Fruit fly (Drosophila melanogaster) whole organism, prepupa: ENCODE measurements around the gene CG34241.
A peak's percentile ranks its signal among the peaks of the same experiment; 100 is the strongest.

Source experiments
- Blimp-1 ChIP-seq: fragments of 200-800 bp; sonication (Bioruptor generic); optimal IDR thresholded peaks from 3 replicates; lab custom pipeline; 2017; ENCODE audit warnings: missing biosample characterization, missing genetic modification characterization, mild to moderate bottlenecking, moderate library complexity, missing genetic modification reagents
- CG10631 ChIP-seq: fragments of 200-800 bp; sonication (Bioruptor generic); optimal IDR thresholded peaks from 2 replicates; lab custom pipeline; 2016; ENCODE audit warnings: missing biosample characterization, missing genetic modification characterization
- CG10669 ChIP-seq: fragments of 200-800 bp; sonication (Bioruptor generic); optimal IDR thresholded peaks from 3 replicates; lab custom pipeline; 2018; ENCODE audit warnings: missing biosample characterization, mild to moderate bottlenecking, missing genetic modification characterization, moderate library complexity
- CG11294 ChIP-seq: fragments of 200-800 bp; sonication (Bioruptor generic); IDR thresholded peaks from 2 replicates; pipeline ENCODE4 v1.3.6; 2022; ENCODE audit warnings: missing biosample characterization, missing genetic modification characterization
- CG11762 ChIP-seq: fragments of 200-800 bp; sonication (Bioruptor generic); optimal IDR thresholded peaks from 3 replicates; lab custom pipeline; 2016; ENCODE audit warnings: missing biosample characterization, missing genetic modification characterization; ENCODE audit not compliant: insufficient read depth
- CG11902 ChIP-seq: fragments of 200-800 bp; sonication (Bioruptor generic); optimal IDR thresholded peaks from 3 replicates; lab custom pipeline; 2016; ENCODE audit warnings: missing biosample characterization, missing genetic modification characterization
- CG1621 ChIP-seq: fragments of 200-800 bp; sonication (Bioruptor generic); optimal IDR thresholded peaks from 3 replicates; lab custom pipeline; 2018; ENCODE audit warnings: missing biosample characterization, mild to moderate bottlenecking, missing genetic modification characterization
- CG16779 ChIP-seq: fragments of 200-800 bp; sonication (Bioruptor generic); optimal IDR thresholded peaks from 3 replicates; lab custom pipeline; 2017; ENCODE audit warnings: missing biosample characterization, mild to moderate bottlenecking, missing genetic modification characterization
- CG3032 ChIP-seq: fragments of 200-800 bp; optimal IDR thresholded peaks from 2 replicates; lab custom pipeline; 2019; ENCODE audit warnings: missing biosample characterization, mild to moderate bottlenecking, missing genetic modification characterization, moderate library complexity
- CG31627 ChIP-seq: fragments of 200-800 bp; sonication (Bioruptor generic); optimal IDR thresholded peaks from 3 replicates; lab custom pipeline; 2016; ENCODE audit warnings: missing biosample characterization, missing genetic modification characterization
- CG32006 ChIP-seq: fragments of 200-800 bp; sonication (Bioruptor generic); optimal IDR thresholded peaks from 3 replicates; lab custom pipeline; 2017; ENCODE audit warnings: missing biosample characterization, mild to moderate bottlenecking, missing genetic modification characterization
- CG34406 ChIP-seq: fragments of 200-800 bp; sonication (Bioruptor generic); optimal IDR thresholded peaks from 3 replicates; lab custom pipeline; 2016; ENCODE audit warnings: missing biosample characterization, missing genetic modification characterization
- CG4318 ChIP-seq: fragments of 200-800 bp; sonication (Bioruptor generic); optimal IDR thresholded peaks from 3 replicates; lab custom pipeline; 2017; ENCODE audit warnings: missing biosample characterization, mild to moderate bottlenecking, missing genetic modification characterization
- CG6163 ChIP-seq: fragments of 200-800 bp; sonication (Bioruptor generic); IDR thresholded peaks from 3 replicates; pipeline ENCODE4 v1.3.6; 2022; ENCODE audit warnings: missing biosample characterization, missing genetic modification characterization
- CG6276 ChIP-seq: fragments of 200-800 bp; sonication (Bioruptor generic); optimal IDR thresholded peaks from 2 replicates; lab custom pipeline; 2017; ENCODE audit warnings: missing biosample characterization, mild to moderate bottlenecking, missing genetic modification characterization
- CG6854 ChIP-seq: fragments of 200-800 bp; sonication (Bioruptor generic); optimal IDR thresholded peaks from 2 replicates; lab custom pipeline; 2017; ENCODE audit warnings: missing biosample characterization, mild to moderate bottlenecking, missing genetic modification characterization
- CG7368 ChIP-seq: fragments of 200-800 bp; sonication (Bioruptor generic); optimal IDR thresholded peaks from 3 replicates; lab custom pipeline; 2016; ENCODE audit warnings: missing biosample characterization, missing genetic modification characterization
- CG8319 ChIP-seq: fragments of 200-800 bp; sonication (Bioruptor generic); optimal IDR thresholded peaks from 3 replicates; lab custom pipeline; 2016; ENCODE audit warnings: missing biosample characterization, missing genetic modification characterization
- Eip78C ChIP-seq: fragments of 200-800 bp; sonication (Bioruptor generic); peaks from one replicate; lab custom pipeline; 2016; ENCODE audit warnings: missing biosample characterization, missing genetic modification characterization
- Eip93F ChIP-seq: fragments of 200-800 bp; sonication (Bioruptor generic); optimal IDR thresholded peaks from 2 replicates; lab custom pipeline; 2016; ENCODE audit warnings: missing biosample characterization, mild to moderate bottlenecking, missing genetic modification characterization
- Ets21C ChIP-seq: fragments of 200-800 bp; sonication (Bioruptor generic); optimal IDR thresholded peaks from 3 replicates; lab custom pipeline; 2016; ENCODE audit warnings: missing biosample characterization, missing genetic modification characterization
- Ets96B ChIP-seq: fragments of 200-800 bp; optimal IDR thresholded peaks from 2 replicates; lab custom pipeline; 2019; ENCODE audit warnings: missing biosample characterization, mild to moderate bottlenecking, missing genetic modification characterization, moderate library complexity
- Gug ChIP-seq: fragments of 200-800 bp; sonication (Bioruptor generic); IDR thresholded peaks from 2 replicates; pipeline ENCODE4 v1.3.6; 2022; ENCODE audit warnings: missing biosample characterization, missing genetic modification characterization
- Hr38 ChIP-seq: sonication (Bioruptor generic); optimal IDR thresholded peaks from 2 replicates; lab custom pipeline; 2016; ENCODE audit warnings: missing biosample characterization, missing genetic modification characterization
- Met ChIP-seq: fragments of 200-800 bp; sonication (Bioruptor generic); optimal IDR thresholded peaks from 3 replicates; lab custom pipeline; 2016; ENCODE audit warnings: missing biosample characterization, missing genetic modification characterization
- OdsH ChIP-seq: fragments of 200-800 bp; sonication (Bioruptor generic); optimal IDR thresholded peaks from 3 replicates; lab custom pipeline; 2016; ENCODE audit warnings: missing biosample characterization, missing genetic modification characterization
- Smox ChIP-seq: fragments of 200-800 bp; sonication (Bioruptor generic); optimal IDR thresholded peaks from 3 replicates; lab custom pipeline; 2016; ENCODE audit warnings: missing biosample characterization, missing genetic modification characterization
- Sox102F ChIP-seq: fragments of 200-800 bp; sonication (Bioruptor generic); optimal IDR thresholded peaks from 2 replicates; lab custom pipeline; 2016; ENCODE audit warnings: missing biosample characterization, mild to moderate bottlenecking, missing genetic modification characterization
- Sox14 ChIP-seq: fragments of 200-800 bp; sonication (Bioruptor generic); optimal IDR thresholded peaks from 3 replicates; lab custom pipeline; 2016; ENCODE audit warnings: missing biosample characterization, missing genetic modification characterization
- Sox15 ChIP-seq: fragments of 200-800 bp; sonication (Bioruptor generic); optimal IDR thresholded peaks from 3 replicates; lab custom pipeline; 2016; ENCODE audit warnings: missing biosample characterization, missing genetic modification characterization
- cyc ChIP-seq: fragments of 200-800 bp; sonication (Bioruptor generic); optimal IDR thresholded peaks from 3 replicates; lab custom pipeline; 2016; ENCODE audit warnings: missing biosample characterization, missing genetic modification characterization
- dac ChIP-seq: fragments of 200-800 bp; sonication (Bioruptor generic); optimal IDR thresholded peaks from 2 replicates; lab custom pipeline; 2017; ENCODE audit warnings: missing biosample characterization, mild to moderate bottlenecking, missing genetic modification characterization
- dsx ChIP-seq: fragments of 200-800 bp; optimal IDR thresholded peaks from 3 replicates; lab custom pipeline; 2019; ENCODE audit warnings: missing biosample characterization, mild to moderate bottlenecking, missing genetic modification characterization, moderate library complexity; ENCODE audit not compliant: poor library complexity, severe bottlenecking
- eg ChIP-seq: fragments of 200-800 bp; sonication (Bioruptor generic); IDR thresholded peaks from 3 replicates; pipeline ENCODE4 v1.3.6; 2022; ENCODE audit warnings: missing biosample characterization, missing genetic modification characterization
- fd59A ChIP-seq: fragments of 200-800 bp; sonication (Bioruptor generic); optimal IDR thresholded peaks from 2 replicates; lab custom pipeline; 2017; ENCODE audit warnings: missing biosample characterization, mild to moderate bottlenecking, missing genetic modification characterization, missing genetic modification reagents
- fkh ChIP-seq: fragments of 200-800 bp; sonication (Bioruptor generic); optimal IDR thresholded peaks from 3 replicates; lab custom pipeline; 2017; ENCODE audit warnings: missing biosample characterization, mild to moderate bottlenecking, missing genetic modification characterization, moderate library complexity
- lz ChIP-seq: fragments of 200-800 bp; sonication (Bioruptor generic); optimal IDR thresholded peaks from 3 replicates; lab custom pipeline; 2016; ENCODE audit warnings: missing biosample characterization, missing genetic modification characterization
- net ChIP-seq: fragments of 200-800 bp; sonication (Bioruptor generic); optimal IDR thresholded peaks from 3 replicates; lab custom pipeline; 2016; ENCODE audit warnings: missing biosample characterization, missing genetic modification characterization
- pdm3 ChIP-seq: fragments of 200-800 bp; sonication (Bioruptor generic); optimal IDR thresholded peaks from 3 replicates; lab custom pipeline; 2016; ENCODE audit warnings: missing biosample characterization, missing genetic modification characterization
- svp ChIP-seq: fragments of 200-800 bp; sonication (Bioruptor generic); peaks from one replicate; lab custom pipeline; 2016; ENCODE audit warnings: missing biosample characterization, missing genetic modification characterization
- topi ChIP-seq: fragments of 200-800 bp; sonication (Bioruptor generic); optimal IDR thresholded peaks from 3 replicates; lab custom pipeline; 2016; ENCODE audit warnings: missing biosample characterization, missing genetic modification characterization

CG34241 gene

DNA sequence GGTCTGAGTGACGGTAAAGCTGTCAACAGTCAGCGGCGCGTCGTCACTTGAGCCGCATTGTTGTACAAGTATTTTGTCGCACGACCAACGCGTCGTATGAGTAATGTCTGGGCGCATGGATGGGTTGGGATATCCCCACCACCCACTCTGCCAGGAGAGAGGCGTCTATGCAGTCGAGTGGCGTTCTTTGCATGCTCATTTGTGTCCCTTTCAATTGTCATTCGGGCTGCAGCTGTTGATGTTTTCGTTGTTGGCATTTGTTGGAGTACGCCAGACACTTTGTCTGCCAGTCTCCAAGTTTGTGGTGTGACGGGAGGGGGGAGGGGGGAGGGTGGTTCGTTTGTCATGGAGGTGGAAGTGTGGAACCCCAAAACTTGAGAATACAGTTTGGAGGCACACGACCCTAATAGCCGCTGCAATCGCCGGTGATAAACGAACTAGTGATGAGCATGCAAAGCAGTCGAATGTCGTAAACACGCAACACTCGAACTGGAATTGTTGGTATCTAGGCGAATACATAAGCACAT, 34.4 kb downstream of the CG34241 start:
- TF ChIP-seq CG11902, result no peak
- no peak for TF ChIP-seq Eip78C (GFP tag; lab: Kevin White, UChicago)
- TF ChIP-seq Hr38 (GFP tag; lab: Kevin White, UChicago), result no peak
- TF ChIP-seq dsx (GFP tag; lab: Kevin White, UChicago), result no peak
- TF ChIP-seq Gug (GFP tag; lab: Robert Waterston, UW), result no peak
- no peak for TF ChIP-seq Met (GFP tag; lab: Kevin White, UChicago)
- no peak for TF ChIP-seq fd59A (GFP tag; lab: Kevin White, UChicago)
- no peak for TF ChIP-seq CG34406 (GFP tag; lab: Kevin White, UChicago)
- no peak for TF ChIP-seq CG1621 (tag; lab: Kevin White, UChicago)
- no peak for TF ChIP-seq CG11762 (GFP tag; lab: Kevin White, UChicago)
- no peak for TF ChIP-seq Sox102F
- no peak for TF ChIP-seq Smox (GFP tag; lab: Kevin White, UChicago)
- TF ChIP-seq pdm3, result no peak
- TF ChIP-seq Eip93F (GFP tag; lab: Kevin White, UChicago), result no peak
- no peak for TF ChIP-seq CG6854 (GFP tag; lab: Kevin White, UChicago)
- no peak for TF ChIP-seq CG11294 (GFP tag; lab: Robert Waterston, UW)
- TF ChIP-seq lz (GFP tag; lab: Kevin White, UChicago), result no peak
- no peak for TF ChIP-seq cyc (GFP tag; lab: Kevin White, UChicago)
- TF ChIP-seq CG10669 (GFP tag; lab: Kevin White, UChicago), result no peak

DNA sequence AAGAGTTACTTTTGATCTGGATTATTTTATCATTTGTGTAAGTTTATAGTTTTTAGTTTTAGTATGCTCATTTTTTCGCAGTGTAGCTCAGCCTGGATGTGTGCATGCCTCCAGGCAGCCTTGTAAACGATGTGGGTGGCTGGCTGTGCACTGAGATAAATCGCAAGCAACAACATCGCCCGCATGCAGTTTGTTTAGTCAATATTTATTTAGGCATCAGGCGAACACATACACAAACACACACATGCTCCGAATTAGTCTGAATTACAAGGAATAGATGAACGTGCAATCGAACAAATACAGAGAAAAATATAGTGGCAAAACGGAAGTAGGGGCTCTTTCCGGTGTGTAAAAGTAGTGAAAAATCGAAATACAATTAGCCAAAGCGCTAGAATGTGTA, 35.3 kb downstream of the CG34241 start:
- no peak for TF ChIP-seq CG11902

DNA sequence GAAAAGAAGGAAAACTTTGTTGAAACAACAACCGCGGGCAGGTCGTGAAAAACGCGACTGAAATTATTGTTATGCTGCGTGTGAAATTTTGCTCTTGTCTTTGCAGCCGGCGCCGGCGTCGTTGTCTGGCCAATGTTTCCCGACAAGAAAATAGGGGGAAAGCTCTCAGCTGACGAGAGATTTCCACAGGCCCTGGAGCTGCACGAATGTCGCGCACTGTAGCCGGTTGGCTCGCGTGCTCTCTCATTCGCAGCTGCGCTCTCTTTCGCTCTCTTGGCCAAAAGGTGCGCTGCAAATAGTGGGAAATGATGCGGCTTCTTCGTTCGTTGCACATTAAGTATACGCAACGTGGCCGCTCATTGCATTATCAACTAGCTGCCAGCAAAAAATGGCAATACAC, 35.9 kb downstream of the CG34241 start, which contains the start of gene CG9760:
TSS of gene CG9760 (minus strand) at position 43 of the 400 bp plus-strand sequence.
- TF ChIP-seq lz (GFP tag; lab: Kevin White, UChicago) (no peak), CG6276 (GFP tag; lab: Kevin White, UChicago) (peak; percentile 12), fd59A (GFP tag; lab: Kevin White, UChicago) (no peak), dsx (GFP tag; lab: Kevin White, UChicago) (no peak), CG8319 (GFP tag; lab: Kevin White, UChicago) (no peak), CG6163 (GFP tag; lab: Robert Waterston, UW) (peak; percentile 49; the same call in 1 of the 3 replicates), Smox (GFP tag; lab: Kevin White, UChicago) (no peak), eg (GFP tag; lab: Robert Waterston, UW) (peak; percentile 74), cyc (GFP tag; lab: Kevin White, UChicago) (no peak), net (GFP tag; lab: Kevin White, UChicago) (peak; percentile 28), CG11294 (GFP tag; lab: Robert Waterston, UW) (0 out of 2 replicates have a peak, but pooled peaks have one; percentile 13), CG32006 (GFP tag; lab: Kevin White, UChicago) (peak; percentile 14), Ets21C (GFP tag; lab: Kevin White, UChicago) (no peak), CG11762 (GFP tag; lab: Kevin White, UChicago) (no peak), svp (peak; percentile 6), fkh (no peak), OdsH (peak; percentile 7), CG6854 (GFP tag; lab: Kevin White, UChicago) (no peak)

DNA sequence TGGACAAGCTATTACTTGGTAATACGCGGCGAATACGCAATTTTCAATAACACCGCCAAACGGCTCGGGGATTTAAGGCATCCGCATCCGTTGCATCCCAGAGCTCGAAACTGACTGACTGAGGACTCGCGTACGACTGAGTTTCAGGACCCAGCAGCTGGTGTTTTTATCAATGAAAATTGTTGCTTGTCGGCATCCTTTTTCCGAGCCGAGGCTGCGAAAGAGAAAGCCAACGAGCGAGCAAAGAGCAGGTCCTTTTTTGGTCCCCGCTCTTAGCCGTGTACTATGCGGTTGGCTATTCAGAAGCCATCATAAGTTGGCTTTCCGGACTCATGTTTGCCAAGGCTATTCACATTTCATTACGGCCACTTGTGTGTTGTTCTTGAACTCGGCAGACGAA, 47.6 kb downstream of the CG34241 start, which contains the start of gene Rh7:
TSS of gene Rh7 (minus strand) at position 101 of the 400 bp plus-strand sequence.
- no peak for TF ChIP-seq Ets96B (tag; lab: Kevin White, UChicago)
- TF ChIP-seq cyc (GFP tag; lab: Kevin White, UChicago), result no peak
- TF ChIP-seq svp, result peak; percentile 27
- TF ChIP-seq CG10631, result no peak
- TF ChIP-seq net (GFP tag; lab: Kevin White, UChicago), result no peak
- TF ChIP-seq, all 60 proteins: peak for 1

DNA sequence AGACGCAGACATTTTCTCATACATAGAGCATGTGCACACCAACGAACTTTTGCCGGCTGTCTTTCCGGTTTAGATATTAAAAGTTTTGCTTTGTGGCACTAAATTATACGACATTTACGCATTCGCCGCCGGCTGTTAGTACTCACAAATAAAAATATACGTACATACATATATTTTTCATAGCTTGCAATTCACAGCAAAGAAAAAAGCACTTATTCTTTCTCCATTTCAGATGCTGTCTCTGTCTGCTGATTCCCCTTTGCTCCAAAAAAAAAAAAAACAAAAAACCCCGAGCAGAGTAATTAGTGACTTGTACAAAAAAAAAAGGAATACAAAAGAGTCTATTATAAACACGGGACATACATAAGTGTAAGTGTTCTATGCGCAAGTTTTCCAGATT, 49.5 kb downstream of the CG34241 start, which contains the start of gene CAH2:
TSS of gene CAH2 (plus strand) at position 301 of the 400 bp plus-strand sequence.
- no peak for TF ChIP-seq CG31627 (GFP tag; lab: Kevin White, UChicago)
- no peak for TF ChIP-seq Blimp-1 (GFP tag; lab: Kevin White, UChicago)
- TF ChIP-seq CG16779, result no peak
- TF ChIP-seq dac, result no peak
- no peak for TF ChIP-seq Met (GFP tag; lab: Kevin White, UChicago)
- no peak for TF ChIP-seq Ets21C (GFP tag; lab: Kevin White, UChicago)
- TF ChIP-seq OdsH, result no peak
- no peak for TF ChIP-seq CG10669 (GFP tag; lab: Kevin White, UChicago)
- TF ChIP-seq Gug (GFP tag; lab: Robert Waterston, UW), result no peak
- TF ChIP-seq svp, result no peak
- no peak for TF ChIP-seq fd59A (GFP tag; lab: Kevin White, UChicago)
- no peak for TF ChIP-seq Sox15 (GFP tag; lab: Kevin White, UChicago)
- no peak for TF ChIP-seq CG3032 (tag; lab: Kevin White, UChicago)
- TF ChIP-seq Sox14 (GFP tag; lab: Kevin White, UChicago), result no peak
- TF ChIP-seq CG4318, result no peak
- no peak for TF ChIP-seq CG7368
- TF ChIP-seq topi (GFP tag; lab: Kevin White, UChicago), result no peak
